Fruit fly (Drosophila melanogaster) whole organism, embryonic: ENCODE data around the gene Nagk.
A peak's percentile ranks its signal among the peaks of the same experiment; 100 is the strongest.

Experiments used
- Atf-2 ChIP-seq: fragments of 200-800 bp; sonication (Bioruptor generic); optimal IDR thresholded peaks from 2 replicates; lab custom pipeline; 2016; ENCODE audit warnings: missing biosample characterization, missing genetic modification characterization
- Bteb2 ChIP-seq: fragments of 200-800 bp; sonication (Bioruptor generic); optimal IDR thresholded peaks from 2 replicates; lab custom pipeline; 2016; ENCODE audit warnings: missing biosample characterization, missing genetic modification characterization
- CG10321 ChIP-seq: fragments of 200-800 bp; sonication (Bioruptor generic); IDR thresholded peaks from 2 replicates; pipeline ENCODE4 v1.3.6; 2022; ENCODE audit warnings: missing biosample characterization, missing genetic modification characterization
- CG10366 ChIP-seq: fragments of 200-800 bp; sonication (Bioruptor generic); IDR thresholded peaks from 2 replicates; pipeline ENCODE4 v1.3.6; 2022; ENCODE audit warnings: missing biosample characterization, missing genetic modification characterization
- CG10431 ChIP-seq: fragments of 200-800 bp; sonication (Bioruptor generic); optimal IDR thresholded peaks from 3 replicates; lab custom pipeline; 2018; ENCODE audit warnings: missing biosample characterization, mild to moderate bottlenecking, missing genetic modification characterization
- CG10543 ChIP-seq: fragments of 200-800 bp; sonication (Bioruptor generic); optimal IDR thresholded peaks from 3 replicates; lab custom pipeline; 2017; ENCODE audit warnings: missing biosample characterization, mild to moderate bottlenecking, missing genetic modification characterization, moderate library complexity
- CG11456 ChIP-seq: fragments of 200-800 bp; sonication (Bioruptor generic); IDR thresholded peaks from 3 replicates; pipeline ENCODE4 v1.3.6; 2022; ENCODE audit warnings: missing biosample characterization, missing genetic modification characterization
- CG11695 ChIP-seq: fragments of 200-800 bp; sonication (Bioruptor generic); IDR thresholded peaks from 3 replicates; pipeline ENCODE4 v1.3.6; 2022; ENCODE audit warnings: missing biosample characterization, missing genetic modification characterization
- CG12391 ChIP-seq: fragments of 200-800 bp; sonication (Bioruptor generic); optimal IDR thresholded peaks from 3 replicates; lab custom pipeline; 2018; ENCODE audit warnings: missing biosample characterization, mild to moderate bottlenecking, missing genetic modification characterization, moderate library complexity
- CG13424 ChIP-seq: fragments of 200-800 bp; sonication (Bioruptor generic); optimal IDR thresholded peaks from 2 replicates; lab custom pipeline; 2019; ENCODE audit warnings: missing biosample characterization, mild to moderate bottlenecking, missing genetic modification characterization, moderate library complexity
- CG1603 ChIP-seq: fragments of 200-800 bp; sonication (Bioruptor generic); optimal IDR thresholded peaks from 2 replicates; lab custom pipeline; 2019; ENCODE audit warnings: missing biosample characterization, mild to moderate bottlenecking, missing genetic modification characterization, moderate library complexity
- CG16863 ChIP-seq: fragments of 200-800 bp; sonication (Bioruptor generic); optimal IDR thresholded peaks from 3 replicates; lab custom pipeline; 2016; ENCODE audit warnings: missing biosample characterization, missing genetic modification characterization
- CG17328 ChIP-seq: fragments of 200-800 bp; sonication (Bioruptor generic); IDR thresholded peaks from 2 replicates; pipeline ENCODE4 v1.3.6; 2022; ENCODE audit warnings: missing biosample characterization, missing genetic modification characterization
- CG17385 ChIP-seq: fragments of 200-800 bp; sonication (Bioruptor generic); optimal IDR thresholded peaks from 3 replicates; lab custom pipeline; 2018; ENCODE audit warnings: missing biosample characterization, mild to moderate bottlenecking, missing genetic modification characterization
- CG3163 ChIP-seq: fragments of 200-800 bp; sonication (Bioruptor generic); optimal IDR thresholded peaks from 3 replicates; lab custom pipeline; 2016; ENCODE audit warnings: missing biosample characterization, missing genetic modification characterization
- CG3407 ChIP-seq: fragments of 200-800 bp; sonication (Bioruptor generic); optimal IDR thresholded peaks from 2 replicates; lab custom pipeline; 2018; ENCODE audit warnings: missing biosample characterization, mild to moderate bottlenecking, missing genetic modification characterization
- CG4404 ChIP-seq: fragments of 200-800 bp; sonication (Bioruptor generic); IDR thresholded peaks from 2 replicates; pipeline ENCODE4 v1.3.6; 2022; ENCODE audit warnings: missing biosample characterization, missing genetic modification characterization
- CG6654 ChIP-seq: fragments of 200-800 bp; sonication (Bioruptor generic); optimal IDR thresholded peaks from 2 replicates; lab custom pipeline; 2017; ENCODE audit warnings: missing biosample characterization, mild to moderate bottlenecking, missing genetic modification characterization
- CG6854 ChIP-seq: fragments of 200-800 bp; sonication (Bioruptor generic); optimal IDR thresholded peaks from 3 replicates; lab custom pipeline; 2017; ENCODE audit warnings: missing biosample characterization, mild to moderate bottlenecking, missing genetic modification characterization
- CG8359 ChIP-seq: fragments of 200-800 bp; sonication (Bioruptor generic); optimal IDR thresholded peaks from 2 replicates; lab custom pipeline; 2017; ENCODE audit warnings: missing biosample characterization, mild to moderate bottlenecking, missing genetic modification characterization, borderline replicate concordance
- CG9876 ChIP-seq: fragments of 200-800 bp; sonication (Bioruptor generic); optimal IDR thresholded peaks from 2 replicates; lab custom pipeline; 2016; ENCODE audit warnings: missing biosample characterization, missing genetic modification characterization
- CrebB ChIP-seq: fragments of 200-800 bp; sonication (Bioruptor generic); optimal IDR thresholded peaks from 3 replicates; lab custom pipeline; 2018; ENCODE audit warnings: missing biosample characterization, mild to moderate bottlenecking, missing genetic modification characterization
- D19B ChIP-seq: fragments of 200-800 bp; sonication (Bioruptor generic); optimal IDR thresholded peaks from 2 replicates; lab custom pipeline; 2017; ENCODE audit warnings: missing biosample characterization, mild to moderate bottlenecking, missing genetic modification characterization
- Elba2 ChIP-seq: fragments of 200-800 bp; sonication (Bioruptor generic); optimal IDR thresholded peaks from 3 replicates; lab custom pipeline; 2016; ENCODE audit warnings: missing biosample characterization, missing genetic modification characterization
- HHEX ChIP-seq: fragments of 200-800 bp; sonication (Bioruptor generic); optimal IDR thresholded peaks from 3 replicates; lab custom pipeline; 2017; ENCODE audit warnings: missing biosample characterization, mild to moderate bottlenecking, missing genetic modification characterization, missing genetic modification reagents
- HLH54F ChIP-seq: fragments of 200-800 bp; sonication (Bioruptor generic); optimal IDR thresholded peaks from 3 replicates; lab custom pipeline; 2016; ENCODE audit warnings: missing biosample characterization, missing genetic modification characterization
- Hr3 ChIP-seq: fragments of 200-800 bp; sonication (Bioruptor generic); optimal IDR thresholded peaks from 3 replicates; lab custom pipeline; 2016; ENCODE audit warnings: missing biosample characterization, missing genetic modification characterization
- Mad ChIP-seq: fragments of 200-800 bp; sonication (Bioruptor generic); optimal IDR thresholded peaks from 2 replicates; lab custom pipeline; 2016; ENCODE audit warnings: missing biosample characterization, missing genetic modification characterization
- Neu2 ChIP-seq: fragments of 200-800 bp; sonication (Bioruptor generic); optimal IDR thresholded peaks from 3 replicates; lab custom pipeline; 2016; ENCODE audit warnings: missing biosample characterization, missing genetic modification characterization, borderline replicate concordance
- Oli ChIP-seq: fragments of 200-800 bp; sonication (Bioruptor generic); optimal IDR thresholded peaks from 2 replicates; lab custom pipeline; 2018; ENCODE audit warnings: missing biosample characterization, mild to moderate bottlenecking, missing genetic modification characterization, moderate library complexity
- Pdp1 ChIP-seq, 2 experiments: fragments of 200-800 bp; sonication (Bioruptor generic); optimal IDR thresholded peaks; 3 replicates each; lab custom pipeline; 2016; ENCODE audit warnings: missing biosample characterization in 2 of 2, missing genetic modification characterization in 2 of 2, mild to moderate bottlenecking in 1 of 2, moderate library complexity in 1 of 2
- Stat92E ChIP-seq, 3 experiments: fragments of >200 bp in 2 of 3; fragments of 200-800 bp in 1 of 3; sonication (Bioruptor generic) in 1 of 3; optimal IDR thresholded peaks; 2 replicates each; lab custom pipeline; 2017 to 2019; ENCODE audit warnings: missing biosample characterization in 3 of 3, missing genetic modification characterization in 3 of 3, mild to moderate bottlenecking in 1 of 3, moderate library complexity in 1 of 3
- cad ChIP-seq: fragments of >200 bp; optimal IDR thresholded peaks from 2 replicates; lab custom pipeline; 2017; ENCODE audit warnings: missing biosample characterization, missing genetic modification characterization
- ci ChIP-seq: fragments of 200-800 bp; sonication (Bioruptor generic); IDR thresholded peaks from 3 replicates; pipeline ENCODE4 v1.3.6; 2022; ENCODE audit warnings: missing biosample characterization, missing genetic modification characterization
- crc ChIP-seq: fragments of 200-800 bp; sonication (Bioruptor generic); optimal IDR thresholded peaks from 2 replicates; lab custom pipeline; 2016; ENCODE audit warnings: missing biosample characterization, missing genetic modification characterization
- dysf ChIP-seq: fragments of 200-800 bp; sonication (Bioruptor generic); IDR thresholded peaks from 3 replicates; pipeline ENCODE4 v1.3.6; 2022; ENCODE audit warnings: missing biosample characterization, missing genetic modification characterization
- fd64A ChIP-seq: fragments of 200-800 bp; sonication (Bioruptor generic); optimal IDR thresholded peaks from 3 replicates; lab custom pipeline; 2018; ENCODE audit warnings: missing biosample characterization, mild to moderate bottlenecking, missing genetic modification characterization
- ftz-f1 ChIP-seq: fragments of 200-800 bp; sonication (Bioruptor generic); optimal IDR thresholded peaks from 2 replicates; lab custom pipeline; 2016; ENCODE audit warnings: missing biosample characterization, missing genetic modification characterization
- grau ChIP-seq: fragments of 200-800 bp; optimal IDR thresholded peaks from 3 replicates; lab custom pipeline; 2019; ENCODE audit warnings: missing biosample characterization, mild to moderate bottlenecking, missing genetic modification characterization, moderate library complexity
- hkb ChIP-seq, 2 experiments: fragments of 200-800 bp in 1 of 2; fragments of >200 bp in 1 of 2; sonication (Bioruptor generic) in 1 of 2; IDR thresholded peaks in 1 of 2; optimal IDR thresholded peaks in 1 of 2; 2 replicates each; pipeline versions ENCODE4 v1.3.6 to Lab custom; 2017 to 2022; ENCODE audit warnings: missing biosample characterization in 1 of 2, missing genetic modification characterization in 1 of 2
- lov ChIP-seq, 2 experiments: fragments of 200-800 bp in 1 of 2; fragments of >200 bp in 1 of 2; sonication (Bioruptor generic) in 1 of 2; IDR thresholded peaks in 1 of 2; optimal IDR thresholded peaks in 1 of 2; 2 replicates in 1 of 2; 3 replicates in 1 of 2; pipeline versions ENCODE4 v1.3.6 to Lab custom; 2017 to 2022; ENCODE audit warnings: missing biosample characterization in 1 of 2, missing genetic modification characterization in 1 of 2
- mirr ChIP-seq: fragments of 200-800 bp; sonication (Bioruptor generic); optimal IDR thresholded peaks from 3 replicates; lab custom pipeline; 2018; ENCODE audit warnings: missing biosample characterization, mild to moderate bottlenecking, missing genetic modification characterization
- so ChIP-seq: fragments of 200-800 bp; sonication (Bioruptor generic); IDR thresholded peaks from 3 replicates; pipeline ENCODE4 v1.3.6; 2022; ENCODE audit warnings: missing biosample characterization, missing genetic modification characterization
- sob ChIP-seq: fragments of 200-800 bp; sonication (Bioruptor generic); IDR thresholded peaks from 2 replicates; pipeline ENCODE4 v1.3.6; 2022; ENCODE audit warnings: missing biosample characterization, missing genetic modification characterization
- ssp ChIP-seq: fragments of 200-800 bp; sonication (Bioruptor generic); IDR thresholded peaks from 2 replicates; pipeline ENCODE4 v1.3.6; 2022; ENCODE audit warnings: missing biosample characterization, missing genetic modification characterization
- stc ChIP-seq: fragments of 200-800 bp; sonication (Bioruptor generic); IDR thresholded peaks from 2 replicates; pipeline ENCODE4 v1.3.6; 2022; ENCODE audit warnings: missing biosample characterization, missing genetic modification characterization
- tll ChIP-seq, 2 experiments: fragments of 200-800 bp in 1 of 2; fragments of >200 bp in 1 of 2; sonication (Bioruptor generic) in 1 of 2; optimal IDR thresholded peaks; 2 replicates each; lab custom pipeline; 2017 to 2019; ENCODE audit warnings: missing biosample characterization in 2 of 2, missing genetic modification characterization in 2 of 2, mild to moderate bottlenecking in 1 of 2, moderate library complexity in 1 of 2
- zen ChIP-seq: fragments of 200-800 bp; sonication (Bioruptor generic); optimal IDR thresholded peaks from 3 replicates; lab custom pipeline; 2018; ENCODE audit warnings: missing biosample characterization, mild to moderate bottlenecking, missing genetic modification characterization, moderate library complexity

Gene Nagk

dm6 chr3R:15292241-15293004 lies 50.6 kb downstream of the Nagk start (continued):
- TF ChIP-seq ssp (GFP tag; lab: Robert Waterston, UW) = no peak
- no peak for TF ChIP-seq CG10321 (GFP tag; lab: Robert Waterston, UW)
- no peak for TF ChIP-seq Neu2 (GFP tag; lab: Kevin White, UChicago)
- TF ChIP-seq dysf (GFP tag; lab: Robert Waterston, UW) = no peak
- no peak for TF ChIP-seq stc (GFP tag; lab: Robert Waterston, UW)
- TF ChIP-seq grau (tag; lab: Kevin White, UChicago) = peak; percentile 95
- TF ChIP-seq CG3163 (GFP tag; lab: Kevin White, UChicago) = no peak
- TF ChIP-seq CG12391 (tag; lab: Kevin White, UChicago) = no peak
- no peak for TF ChIP-seq so (GFP tag; lab: Robert Waterston, UW)
- no peak for TF ChIP-seq CG11456 (GFP tag; lab: Robert Waterston, UW)
- TF ChIP-seq ftz-f1 (GFP tag; lab: Kevin White, UChicago) = peak; percentile 52
- TF ChIP-seq CG17385 = no peak
- no peak for TF ChIP-seq D19B (GFP tag; lab: Kevin White, UChicago)
- TF ChIP-seq CG8359 = no peak
- no peak for TF ChIP-seq fd64A (GFP tag; lab: Kevin White, UChicago)
- TF ChIP-seq CG4404 = no peak
- TF ChIP-seq crc = peak; percentile 20
- TF ChIP-seq tll (GFP tag; optimal IDR thresholded peaks at IDR 0.05; lab: Kevin White, UChicago) = no peak
- no peak for TF ChIP-seq ci
- TF ChIP-seq CG1603 (tag; lab: Kevin White, UChicago) = peak; percentile 35
- peak; percentile 48 for TF ChIP-seq Atf-2
- TF ChIP-seq cad (GFP tag; lab: Kevin White, UChicago) = no peak
- TF ChIP-seq zen (tag; lab: Kevin White, UChicago) = no peak
- no peak for TF ChIP-seq CG10543
- no peak for TF ChIP-seq Hr3 (GFP tag; lab: Kevin White, UChicago)
- TF ChIP-seq Bteb2 (GFP tag; lab: Kevin White, UChicago) = peak; percentile 4
- no peak for TF ChIP-seq CG16863 (GFP tag; lab: Kevin White, UChicago)
- no peak for TF ChIP-seq CG6854
- no peak for TF ChIP-seq CG10431 (GFP tag; lab: Kevin White, UChicago)
- no peak for TF ChIP-seq CG6654 (GFP tag; lab: Kevin White, UChicago)
- TF ChIP-seq Oli = peak; percentile 5
- peak in 1 of 2 experiments; percentile 96 for TF ChIP-seq Pdp1 (GFP tag; optimal IDR thresholded peaks at IDR 0.05; lab: Kevin White, UChicago)
- no peak for TF ChIP-seq CG3407 (GFP tag; lab: Kevin White, UChicago)
- TF ChIP-seq CrebB (tag; lab: Kevin White, UChicago) = no peak
- peak; percentile 29 for TF ChIP-seq Elba2 (GFP tag; lab: Kevin White, UChicago)
- no peak for TF ChIP-seq HHEX (GFP tag; lab: Kevin White, UChicago)
- TF ChIP-seq sob (GFP tag; lab: Robert Waterston, UW) = no peak
- no peak for TF ChIP-seq Stat92E (GFP tag; optimal IDR thresholded peaks at IDR 0.05; lab: Kevin White, UChicago)
- TF ChIP-seq Mad (GFP tag; lab: Kevin White, UChicago) = no peak
- TF ChIP-seq mirr (GFP tag; lab: Kevin White, UChicago) = peak; percentile 58
- TF ChIP-seq CG13424 (tag; lab: Kevin White, UChicago) = peak; percentile 35
- peak; percentile 2 for TF ChIP-seq CG9876 (GFP tag; lab: Kevin White, UChicago)
- no peak for TF ChIP-seq hkb (optimal IDR thresholded peaks at IDR 0.05; lab: Kevin White, UChicago)
- TF ChIP-seq hkb (GFP tag; IDR thresholded peaks at IDR 0.05; lab: Robert Waterston, UW) = no peak
- peak; percentile 6 for TF ChIP-seq HLH54F
- no peak for TF ChIP-seq CG10366 (GFP tag; lab: Robert Waterston, UW)
- no peak for TF ChIP-seq CG11695 (GFP tag; lab: Robert Waterston, UW)
- no peak for TF ChIP-seq CG17328 (GFP tag; lab: Robert Waterston, UW)
- no peak for TF ChIP-seq lov (optimal IDR thresholded peaks at IDR 0.05; lab: Kevin White, UChicago)
- no peak for TF ChIP-seq lov (GFP tag; IDR thresholded peaks at IDR 0.05; lab: Robert Waterston, UW)
